Worm (Caenorhabditis elegans): ENCODE results near the gene Y38H6C.25.

Gene Y38H6C.25

DNA sequence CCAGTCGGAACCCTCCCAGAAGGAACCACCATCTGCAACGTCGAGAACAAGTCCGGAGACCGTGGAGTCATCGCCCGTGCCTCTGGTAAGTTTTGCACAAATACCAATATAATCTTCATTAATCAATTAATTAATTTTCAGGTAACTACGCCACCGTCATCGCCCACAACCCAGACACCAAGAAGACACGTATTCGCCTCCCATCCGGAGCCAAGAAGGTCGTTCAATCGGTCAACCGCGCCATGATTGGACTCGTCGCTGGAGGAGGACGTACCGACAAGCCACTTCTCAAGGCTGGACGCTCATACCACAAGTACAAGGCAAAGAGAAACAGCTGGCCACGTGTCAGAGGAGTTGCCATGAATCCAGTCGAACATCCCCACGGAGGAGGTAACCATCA is 38.8 kb upstream of the Y38H6C.25 start:
- peak; percentile 50 for TF ChIP-seq madf-6 (GFP tag; IDR thresholded peaks at IDR 0.05)

ce11 chrV:20480790-20481189 is 38.2 kb upstream of the Y38H6C.25 start:
- TF ChIP-seq lir-1 (GFP tag; conservative IDR thresholded peaks at IDR 0.05) (no peak), zfh-2 (GFP tag; conservative IDR thresholded peaks at IDR 0.05) (no peak), hmg-1.2 (GFP tag; IDR thresholded peaks at IDR 0.05) (peak; percentile 33; the same call in 1 of the 2 replicates), pbrm-1 (GFP tag; IDR thresholded peaks at IDR 0.05) (peak; percentile 59; the same call in 1 of the 2 replicates), cebp-1 (GFP tag; IDR thresholded peaks at IDR 0.05) (no peak), cebp-1 (tag; optimal IDR thresholded peaks at IDR 0.05) (peak; percentile 4), K12H6.12 (tag; optimal IDR thresholded peaks at IDR 0.05) (no peak), mcd-1 (GFP tag; IDR thresholded peaks at IDR 0.05) (peak; percentile 46; the same call in 1 of the 2 replicates), aptf-3 (GFP tag; IDR thresholded peaks at IDR 0.05) (peak; percentile 89; the same call in 1 of the 2 replicates), gei-17 (GFP tag; optimal IDR thresholded peaks at IDR 0.05) (no peak), lin-26 (GFP tag; IDR thresholded peaks at IDR 0.05) (peak; percentile 51), sea-2 (GFP tag; IDR thresholded peaks at IDR 0.05) (no peak), rcor-1 (GFP tag; IDR thresholded peaks at IDR 0.05) (peak; percentile 69), hsf-1 (GFP tag; IDR thresholded peaks at IDR 0.05) (0 out of 2 replicates have a peak, but pooled peaks have one; percentile 41), dox-1 (GFP tag; IDR thresholded peaks at IDR 0.05) (0 out of 2 replicates have a peak, but pooled peaks have one; percentile 7), F33H1.4 (GFP tag; IDR thresholded peaks at IDR 0.05) (peak; percentile 43), ceh-40 (GFP tag; IDR thresholded peaks at IDR 0.05) (peak; percentile 52; the same call in 1 of the 2 replicates), D2030.7 (GFP tag; IDR thresholded peaks at IDR 0.05) (peak; percentile 30; the same call in 1 of the 2 replicates), attf-6 (GFP tag; IDR thresholded peaks at IDR 0.05) (peak; percentile 80), ceh-27 (GFP tag; optimal IDR thresholded peaks at IDR 0.05) (no peak), Y53G8AR.9 (GFP tag; conservative IDR thresholded peaks at IDR 0.05) (peak; percentile 84), C17E4.6 (GFP tag; IDR thresholded peaks at IDR 0.05) (peak; percentile 23; the same call in 1 of the 2 replicates), Y79H2A.3 (GFP tag; conservative IDR thresholded peaks at IDR 0.05) (no peak), madf-3 (GFP tag; IDR thresholded peaks at IDR 0.05) (peak; percentile 87), madf-6 (GFP tag; IDR thresholded peaks at IDR 0.05) (peak; percentile 74), B0336.3 (GFP tag; IDR thresholded peaks at IDR 0.05) (peak; percentile 66), lin-54 (GFP tag; optimal IDR thresholded peaks at IDR 0.05) (peak; percentile 43), ekl-4 (GFP tag; IDR thresholded peaks at IDR 0.05) (peak; percentile 83), unc-130 (GFP tag; optimal IDR thresholded peaks at IDR 0.05) (no peak), egl-44 (GFP tag; IDR thresholded peaks at IDR 0.05) (peak; percentile 66; the same call in 1 of the 2 replicates), lag-1 (GFP tag; IDR thresholded peaks at IDR 0.05) (no peak), F39B2.1 (GFP tag; IDR thresholded peaks at IDR 0.05) (peak; percentile 13; the same call in 1 of the 2 replicates), sdz-38 (tag; optimal IDR thresholded peaks at IDR 0.05) (no peak), B0019.2 (GFP tag; conservative IDR thresholded peaks at IDR 0.05) (0 out of 2 replicates have a peak, but pooled peaks have one; percentile 11)

ce11 chrV:20485285-20485684 is 33.7 kb upstream of the Y38H6C.25 start, which contains the start of gene dhcr-7:
Gene dhcr-7 (minus strand): TSS chrV:20485385.
- TF ChIP-seq bed-2 (GFP tag; IDR thresholded peaks at IDR 0.05) (no peak), nfya-1 (tag; optimal IDR thresholded peaks at IDR 0.05; ENCODE audit: borderline replicate concordance, insufficient read depth) (no peak), ama-1 (optimal IDR thresholded peaks at IDR 0.05) (no peak), ama-1 (GFP tag; optimal IDR thresholded peaks at IDR 0.05) (no peak), T07F8.4 (tag; optimal IDR thresholded peaks at IDR 0.05) (no peak), C17E4.6 (GFP tag; IDR thresholded peaks at IDR 0.05) (no peak), rec-8 (tag; optimal IDR thresholded peaks at IDR 0.05) (no peak), F10E7.11 (tag; optimal IDR thresholded peaks at IDR 0.05) (no peak), mxl-1 (tag; optimal IDR thresholded peaks at IDR 0.05) (no peak), Y95B8A.8 (GFP tag; IDR thresholded peaks at IDR 0.05) (no peak), cebp-1 (GFP tag; IDR thresholded peaks at IDR 0.05) (no peak), cebp-1 (tag; optimal IDR thresholded peaks at IDR 0.05) (no peak), aptf-2 (GFP tag; conservative IDR thresholded peaks at IDR 0.05) (no peak), K11D2.4 (GFP tag; IDR thresholded peaks at IDR 0.05) (no peak), attf-6 (GFP tag; IDR thresholded peaks at IDR 0.05) (no peak), madf-10 (tag; optimal IDR thresholded peaks at IDR 0.05) (no peak), atf-7 (tag; optimal IDR thresholded peaks at IDR 0.05) (no peak), pha-4 (tag; optimal IDR thresholded peaks at IDR 0.05) (no peak), sea-2 (GFP tag; IDR thresholded peaks at IDR 0.05) (no peak)

All from whole organism, young adult.